Fruit fly (Drosophila melanogaster) whole organism, wandering third instar larva: Measurements from ENCODE around the gene CG6791.

Experiments
- Abd-B ChIP-seq: fragments of >200 bp; optimal IDR thresholded peaks from 2 replicates; lab custom pipeline; 2017; ENCODE audit warnings: missing biosample characterization, missing genetic modification characterization
- CG32264 ChIP-seq: fragments of 200-800 bp; sonication (Bioruptor generic); optimal IDR thresholded peaks from 2 replicates; lab custom pipeline; 2016; ENCODE audit warnings: missing biosample characterization, missing genetic modification characterization
- CrebA ChIP-seq: fragments of 200-800 bp; sonication (Bioruptor generic); optimal IDR thresholded peaks from 2 replicates; lab custom pipeline; 2016; ENCODE audit warnings: missing biosample characterization, mild to moderate bottlenecking, missing genetic modification characterization, borderline replicate concordance
- Dfd ChIP-seq: fragments of >200 bp; optimal IDR thresholded peaks from 2 replicates; lab custom pipeline; 2017; ENCODE audit warnings: missing biosample characterization, missing genetic modification characterization
- Dif ChIP-seq: fragments of 200-275, 200-300 bp; sonication (Bioruptor generic); optimal IDR thresholded peaks from 2 replicates; lab custom pipeline; 2018; ENCODE audit warnings: missing biosample characterization, missing genetic modification characterization; ENCODE audit not compliant: partially characterized antibody
- GATAd ChIP-seq: sonication (Bioruptor generic); optimal IDR thresholded peaks from 2 replicates; lab custom pipeline; 2016; ENCODE audit warnings: missing biosample characterization, missing genetic modification characterization
- Hnf4 ChIP-seq: fragments of 200-800 bp; sonication (Bioruptor generic); optimal IDR thresholded peaks from 2 replicates; lab custom pipeline; 2016; ENCODE audit warnings: missing biosample characterization, mild to moderate bottlenecking, missing genetic modification characterization
- Hr78 ChIP-seq: fragments of >200 bp; optimal IDR thresholded peaks from 2 replicates; lab custom pipeline; 2017; ENCODE audit warnings: missing biosample characterization, missing genetic modification characterization
- Hr83 ChIP-seq: fragments of 200-300 bp; sonication (Bioruptor generic); optimal IDR thresholded peaks from 2 replicates; lab custom pipeline; 2016; ENCODE audit warnings: missing biosample characterization, mild to moderate bottlenecking, missing genetic modification characterization, moderate library complexity; ENCODE audit not compliant: poor library complexity, severe bottlenecking
- Jra ChIP-seq: sonication (Bioruptor generic); optimal IDR thresholded peaks from 2 replicates; lab custom pipeline; 2016; ENCODE audit warnings: missing biosample characterization, missing genetic modification characterization
- Myc ChIP-seq: fragments of >200 bp; optimal IDR thresholded peaks from 2 replicates; lab custom pipeline; 2017
- OdsH ChIP-seq: fragments of 200-800 bp; sonication (Bioruptor generic); optimal IDR thresholded peaks from 2 replicates; lab custom pipeline; 2016; ENCODE audit warnings: missing biosample characterization, mild to moderate bottlenecking, missing genetic modification characterization
- Sp1 ChIP-seq: fragments of 200-800 bp; sonication (Bioruptor generic); optimal IDR thresholded peaks from 3 replicates; lab custom pipeline; 2019; ENCODE audit warnings: missing biosample characterization, mild to moderate bottlenecking, missing genetic modification characterization, moderate library complexity
- Vsx2 ChIP-seq: fragments of 200-300, 225-300 bp; sonication (Bioruptor generic); optimal IDR thresholded peaks from 2 replicates; lab custom pipeline; 2018; ENCODE audit warnings: missing biosample characterization, missing genetic modification characterization; ENCODE audit not compliant: partially characterized antibody
- br ChIP-seq: fragments of 200-800 bp; sonication (Bioruptor generic); optimal IDR thresholded peaks from 2 replicates; lab custom pipeline; 2016; ENCODE audit warnings: missing biosample characterization, missing genetic modification characterization
- dl ChIP-seq, 2 experiments: fragments of 175-275, 200-275 bp in 1 of 2; fragments of 200-275 bp in 1 of 2; sonication (Bioruptor generic); optimal IDR thresholded peaks; lab custom pipeline; 2018; ENCODE audit warnings: mild to moderate bottlenecking in 2 of 2, missing biosample characterization in 2 of 2, missing genetic modification characterization in 2 of 2, moderate library complexity in 2 of 2; ENCODE audit not compliant: partially characterized antibody in 2 of 2, insufficient read depth in 1 of 2
- dmrt93B ChIP-seq: fragments of 200-800 bp; sonication (Bioruptor generic); optimal IDR thresholded peaks from 2 replicates; lab custom pipeline; 2018; ENCODE audit warnings: missing biosample characterization, mild to moderate bottlenecking, missing genetic modification characterization
- dsf ChIP-seq: sonication (Bioruptor generic); optimal IDR thresholded peaks from 2 replicates; lab custom pipeline; 2016; ENCODE audit warnings: missing biosample characterization, missing genetic modification characterization, borderline replicate concordance
- ey ChIP-seq: fragments of 200-800 bp; sonication (Bioruptor generic); optimal IDR thresholded peaks from 2 replicates; lab custom pipeline; 2016; ENCODE audit warnings: missing biosample characterization, missing genetic modification characterization
- foxo ChIP-seq, 2 experiments: fragments of 200-800 bp; sonication (Bioruptor generic); optimal IDR thresholded peaks; 2 replicates in 1 of 2; 3 replicates in 1 of 2; lab custom pipeline; 2016 to 2017; ENCODE audit warnings: missing biosample characterization in 2 of 2, missing genetic modification characterization in 2 of 2
- h ChIP-seq: fragments of 200-800 bp; sonication (Bioruptor generic); optimal IDR thresholded peaks from 3 replicates; lab custom pipeline; 2016; ENCODE audit warnings: missing biosample characterization, mild to moderate bottlenecking, missing genetic modification characterization
- jim ChIP-seq: fragments of 175-275, 200-325 bp; sonication (Bioruptor generic); optimal IDR thresholded peaks from 2 replicates; lab custom pipeline; 2016; ENCODE audit warnings: missing biosample characterization, mild to moderate bottlenecking, missing genetic modification characterization
- lola ChIP-seq: fragments of >200 bp; optimal IDR thresholded peaks from 2 replicates; lab custom pipeline; 2017; ENCODE audit warnings: missing biosample characterization, missing genetic modification characterization
- pan ChIP-seq: fragments of >200 bp; optimal IDR thresholded peaks from 2 replicates; lab custom pipeline; 2017
- psq ChIP-seq: fragments of 200-800 bp; sonication (Bioruptor generic); optimal IDR thresholded peaks from 3 replicates; lab custom pipeline; 2017; ENCODE audit warnings: missing biosample characterization, mild to moderate bottlenecking, missing genetic modification characterization, moderate library complexity
- rgr ChIP-seq: fragments of 200-800 bp; sonication (Bioruptor generic); optimal IDR thresholded peaks from 3 replicates; lab custom pipeline; 2016; ENCODE audit warnings: missing biosample characterization, mild to moderate bottlenecking, missing genetic modification characterization
- sage ChIP-seq: fragments of 200-800 bp; sonication (Bioruptor generic); optimal IDR thresholded peaks from 2 replicates; lab custom pipeline; 2016; ENCODE audit warnings: missing biosample characterization, mild to moderate bottlenecking, missing genetic modification characterization
- sv ChIP-seq: fragments of 200-800 bp; sonication (Bioruptor generic); optimal IDR thresholded peaks from 3 replicates; lab custom pipeline; 2016; ENCODE audit warnings: missing biosample characterization, missing genetic modification characterization
- tai ChIP-seq: sonication (Bioruptor generic); optimal IDR thresholded peaks from 2 replicates; lab custom pipeline; 2016; ENCODE audit warnings: missing biosample characterization, missing genetic modification characterization
- usp ChIP-seq: fragments of >200 bp; optimal IDR thresholded peaks from 2 replicates; lab custom pipeline; 2017; ENCODE audit warnings: missing biosample characterization, missing genetic modification characterization

The CG6791 gene

DNA sequence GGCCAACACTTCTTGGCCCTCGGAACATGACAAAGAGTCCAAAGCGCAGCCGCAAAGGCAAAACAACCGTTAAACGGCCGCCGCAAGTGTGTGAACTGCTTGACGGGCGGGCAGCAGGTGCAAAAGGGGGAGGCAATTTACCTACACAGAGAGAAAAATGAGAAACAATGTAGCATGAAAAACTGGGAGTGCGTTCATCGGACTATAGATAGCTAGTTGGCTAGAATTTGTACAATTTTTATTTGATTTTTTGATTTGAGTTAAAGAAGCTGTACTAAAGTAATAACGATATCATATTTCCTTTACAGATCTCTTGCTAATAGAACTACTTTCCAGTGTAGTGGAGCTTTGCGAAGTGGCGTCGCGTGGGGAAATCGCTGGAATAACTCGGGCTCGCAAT, 5.6 kb upstream of the CG6791 start:
- TF ChIP-seq sv (no peak), Hnf4 (GFP tag; lab: Kevin White, UChicago) (no peak)

- TF ChIP-seq CrebA, result no peak
- TF ChIP-seq rgr (GFP tag; lab: Kevin White, UChicago), result no peak
- TF ChIP-seq psq (GFP tag; lab: Kevin White, UChicago), result no peak
- peak; percentile 59 for TF ChIP-seq ey
- TF ChIP-seq br (GFP tag; lab: Kevin White, UChicago), result no peak
These were observed 7.7 kb downstream of the CG6791 start for dm6 chr3R:11582253-11582589.

DNA sequence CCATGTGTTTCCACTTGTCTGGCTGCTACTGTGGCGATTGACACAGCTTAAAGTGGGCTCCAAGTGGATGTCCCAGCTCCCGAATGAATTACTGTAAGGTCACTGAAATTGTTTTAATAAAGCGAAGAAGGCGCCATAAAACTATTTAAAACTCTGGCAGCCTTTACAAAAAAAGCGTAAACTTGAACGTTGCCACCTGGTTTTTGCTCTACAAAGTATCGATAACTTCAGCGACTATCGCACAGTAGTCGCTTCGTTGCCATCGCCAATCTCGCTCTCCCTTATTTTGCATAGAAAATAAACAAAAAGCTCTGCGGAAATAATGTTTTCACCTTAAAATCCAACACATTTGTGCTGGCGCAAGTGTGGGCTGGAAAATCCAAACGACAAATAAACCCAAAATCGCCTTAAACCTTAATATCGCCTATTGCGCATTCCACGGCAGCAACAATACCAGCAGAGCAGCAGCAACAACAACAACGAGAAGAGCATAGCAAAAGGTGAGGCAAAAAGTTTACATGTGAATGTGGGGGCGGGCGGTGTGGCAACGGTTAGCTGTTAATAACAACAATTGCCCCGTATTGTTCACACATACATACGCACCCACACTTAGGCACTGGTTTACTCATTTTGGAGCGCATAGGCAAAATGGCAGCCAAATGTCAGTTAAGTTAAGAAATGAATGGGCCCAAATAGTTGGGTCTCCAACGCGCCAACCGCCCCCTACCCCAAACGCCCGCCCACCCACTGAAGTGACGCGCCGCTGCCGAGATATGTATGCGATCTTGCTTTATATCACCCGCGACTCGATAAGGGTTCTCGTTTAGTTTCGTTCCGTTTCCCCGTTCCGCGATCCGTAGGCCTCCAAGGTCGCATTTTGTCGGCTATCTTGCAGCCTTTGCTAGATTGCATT, 8.3 kb downstream of the CG6791 start, which contains the start of gene wkd:
TSS of gene wkd (plus strand) at position 237 of the 913 bp plus-strand sequence.
- TF ChIP-seq usp (no peak), Abd-B (GFP tag; lab: Kevin White, UChicago) (no peak), Sp1 (GFP tag; lab: Kevin White, UChicago) (no peak), Dfd (GFP tag; lab: Kevin White, UChicago) (no peak), OdsH (GFP tag; lab: Kevin White, UChicago) (peak; percentile 10), Hr83 (GFP tag; lab: Kevin White, UChicago) (peak; percentile 3), lola (GFP tag; lab: Kevin White, UChicago) (no peak), psq (GFP tag; lab: Kevin White, UChicago) (peak; percentile 37), Myc (lab: Kevin White, UChicago) (no peak)

dm6 chr3R:11578645-11579044, 11.3 kb downstream of the CG6791 start, which contains the start of the genes CG6790 and CG5342:
CG6790 (minus strand) TSS chr3R:11578745.
CG5342 (plus strand) TSS chr3R:11578826.
- no peak for TF ChIP-seq GATAd
- no peak for TF ChIP-seq psq (GFP tag; lab: Kevin White, UChicago)
- no peak for TF ChIP-seq Vsx2 (GFP tag; lab: Kevin White, UChicago)
- no peak for TF ChIP-seq lola (GFP tag; lab: Kevin White, UChicago)
- no peak for TF ChIP-seq CG32264 (GFP tag; lab: Kevin White, UChicago)

DNA sequence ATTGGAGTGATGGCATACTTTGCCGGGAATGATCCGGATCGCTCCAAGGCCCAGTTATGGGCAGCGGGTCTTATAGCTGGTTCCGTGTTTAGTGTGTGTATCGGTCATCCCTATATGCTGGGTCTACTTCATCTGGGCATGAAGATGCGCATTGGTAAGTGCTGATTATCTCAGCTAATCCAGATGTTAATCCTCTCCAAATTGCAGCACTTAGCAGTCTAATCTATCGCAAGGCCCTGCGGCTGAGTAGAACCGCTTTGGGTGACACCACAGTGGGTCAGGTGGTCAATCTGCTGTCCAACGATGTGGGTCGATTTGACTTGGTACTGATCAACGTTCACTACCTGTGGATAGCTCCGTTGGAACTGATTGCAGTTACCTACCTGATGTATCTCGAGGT, 18.5 kb downstream of the CG6791 start:
- TF ChIP-seq Hr83 (GFP tag; lab: Kevin White, UChicago), result no peak
- TF ChIP-seq br (GFP tag; lab: Kevin White, UChicago), result no peak
- no peak for TF ChIP-seq OdsH (GFP tag; lab: Kevin White, UChicago)
- no peak for TF ChIP-seq dl (GFP tag; optimal IDR thresholded peaks at IDR 0.05; lab: Kevin White, UChicago; ENCODE audit: insufficient read depth in 1 of 2, partially characterized antibody in 2 of 2)
- TF ChIP-seq dsf (GFP tag; lab: Kevin White, UChicago), result no peak
- no peak for TF ChIP-seq lola (GFP tag; lab: Kevin White, UChicago)
- TF ChIP-seq foxo (GFP tag; optimal IDR thresholded peaks at IDR 0.05; lab: Kevin White, UChicago), result no peak
- TF ChIP-seq Abd-B (GFP tag; lab: Kevin White, UChicago), result no peak
- TF ChIP-seq usp, result no peak
- TF ChIP-seq jim (GFP tag; lab: Kevin White, UChicago), result no peak
- TF ChIP-seq h, result no peak
- no peak for TF ChIP-seq tai (GFP tag; lab: Kevin White, UChicago)

DNA sequence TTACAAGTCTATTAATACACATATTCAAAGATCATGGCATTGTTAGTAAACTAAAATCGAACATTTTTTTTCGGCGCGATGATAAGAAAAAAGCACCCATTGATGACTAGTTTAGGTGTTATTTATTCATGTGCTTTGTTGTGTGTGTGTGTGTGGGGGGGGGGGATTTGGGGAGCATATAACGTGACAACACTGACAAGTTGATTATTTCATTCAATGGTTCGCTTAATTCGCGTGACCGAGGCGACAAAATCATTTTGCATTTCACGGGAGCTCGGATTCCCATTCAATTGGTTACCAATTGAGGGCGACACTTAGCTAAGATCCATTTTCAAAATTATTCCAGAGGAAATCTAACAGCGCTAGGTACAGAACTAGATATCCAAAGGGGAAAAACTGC, 20.0 kb downstream of the CG6791 start:
- TF ChIP-seq lola (GFP tag; lab: Kevin White, UChicago) (no peak), dmrt93B (GFP tag; lab: Kevin White, UChicago) (no peak), tai (GFP tag; lab: Kevin White, UChicago) (no peak), dl (GFP tag; optimal IDR thresholded peaks at IDR 0.05; lab: Kevin White, UChicago; ENCODE audit: insufficient read depth in 1 of 2, partially characterized antibody in 2 of 2) (no peak), pan (lab: Kevin White, UChicago) (no peak), Hr83 (GFP tag; lab: Kevin White, UChicago) (no peak), OdsH (GFP tag; lab: Kevin White, UChicago) (no peak), Jra (GFP tag; lab: Kevin White, UChicago) (no peak), Vsx2 (GFP tag; lab: Kevin White, UChicago) (no peak), usp (no peak), jim (GFP tag; lab: Kevin White, UChicago) (no peak), Dif (GFP tag; lab: Kevin White, UChicago) (no peak), Abd-B (GFP tag; lab: Kevin White, UChicago) (no peak), Hnf4 (GFP tag; lab: Kevin White, UChicago) (no peak), psq (GFP tag; lab: Kevin White, UChicago) (no peak), Hr78 (GFP tag; lab: Kevin White, UChicago) (no peak), CG32264 (GFP tag; lab: Kevin White, UChicago) (no peak), sage (no peak)
